Fruit fly (Drosophila melanogaster): ENCODE results near the gene CG18088.

CG18088 gene

dm6 chr2L:8982584-8983302 lies 15.4 kb downstream of the CG18088 start (continued):
- TF ChIP-seq en (GFP tag; optimal IDR thresholded peaks at IDR 0.05) (no peak), Oli (tag; optimal IDR thresholded peaks at IDR 0.05) (peak; percentile 62), CG10462 (GFP tag; optimal IDR thresholded peaks at IDR 0.05) (no peak), CG11247 (GFP tag; IDR thresholded peaks at IDR 0.05) (no peak), hb (GFP tag; IDR thresholded peaks at IDR 0.05; ENCODE audit: partially characterized antibody) (no peak), Jarid2 (GFP tag; optimal IDR thresholded peaks at IDR 0.05) (no peak), CG15269 (tag; optimal IDR thresholded peaks at IDR 0.05) (peak; percentile 85), CG9727 (GFP tag; optimal IDR thresholded peaks at IDR 0.05) (no peak), CG17328 (GFP tag; IDR thresholded peaks at IDR 0.05) (peak; percentile 52), CG4730 (GFP tag; IDR thresholded peaks at IDR 0.05) (no peak), nmo (GFP tag; optimal IDR thresholded peaks at IDR 0.05) (peak; percentile 43), CG10979 (tag; optimal IDR thresholded peaks at IDR 0.05) (peak; percentile 1), Oaz (GFP tag; IDR thresholded peaks at IDR 0.05) (no peak), Hr51 (GFP tag; optimal IDR thresholded peaks at IDR 0.05) (peak in 1 of 2 experiments; percentile 83), CG4424 (GFP tag; optimal IDR thresholded peaks at IDR 0.05) (peak; percentile 36), al (GFP tag; IDR thresholded peaks at IDR 0.05) (no peak), z (GFP tag; IDR thresholded peaks at IDR 0.05) (no peak), CG10654 (GFP tag; optimal IDR thresholded peaks at IDR 0.05) (peak; percentile 4), CG10565 (GFP tag; optimal IDR thresholded peaks at IDR 0.05) (no peak), wor (GFP tag; IDR thresholded peaks at IDR 0.05) (no peak), CG11398 (GFP tag; optimal IDR thresholded peaks at IDR 0.05) (no peak), CG12942 (GFP tag; optimal IDR thresholded peaks at IDR 0.05) (peak; percentile 6), Ssrp (tag; optimal IDR thresholded peaks at IDR 0.05) (no peak), dysf (GFP tag; IDR thresholded peaks at IDR 0.05) (peak; percentile 80), Neu2 (GFP tag; optimal IDR thresholded peaks at IDR 0.05; ENCODE audit: borderline replicate concordance) (no peak), Hr39 (optimal IDR thresholded peaks at IDR 0.05) (no peak), CG34224 (GFP tag; IDR thresholded peaks at IDR 0.05; ENCODE audit: partially characterized antibody) (no peak), Mad (GFP tag; optimal IDR thresholded peaks at IDR 0.05) (no peak), kay (GFP tag; optimal IDR thresholded peaks at IDR 0.05) (peak; percentile 19), NfI (GFP tag; optimal IDR thresholded peaks at IDR 0.05) (peak; percentile 27), H15 (GFP tag; IDR thresholded peaks at IDR 0.05) (no peak; the same call in 2 of the 3 replicates), unc-4 (GFP tag; IDR thresholded peaks at IDR 0.05; ENCODE audit: partially characterized antibody) (no peak), bcd (GFP tag; optimal IDR thresholded peaks at IDR 0.05) (no peak), YL-1 (GFP tag; optimal IDR thresholded peaks at IDR 0.05) (no peak), nau (GFP tag; optimal IDR thresholded peaks at IDR 0.05) (no peak), CG15696 (tag; optimal IDR thresholded peaks at IDR 0.05) (no peak), CG6689 (GFP tag; IDR thresholded peaks at IDR 0.05) (no peak; the same call in 1 of the 2 replicates), BtbVII (GFP tag; optimal IDR thresholded peaks at IDR 0.05) (peak; percentile 40), fd64A (GFP tag; optimal IDR thresholded peaks at IDR 0.05) (no peak), emc (GFP tag; optimal IDR thresholded peaks at IDR 0.05) (no peak), CG4282 (GFP tag; optimal IDR thresholded peaks at IDR 0.05) (no peak), cwo (GFP tag; optimal IDR thresholded peaks at IDR 0.05) (peak; percentile 32), oc (tag; optimal IDR thresholded peaks at IDR 0.05) (no peak), gt (GFP tag; IDR thresholded peaks at IDR 0.05) (no peak), CG12236 (GFP tag; optimal IDR thresholded peaks at IDR 0.05) (no peak), Med (GFP tag) (peak; percentile 89), CG11093 (GFP tag; IDR thresholded peaks at IDR 0.05) (0 out of 3 replicates have a peak, but pooled peaks have one; percentile 31), CrebB (tag; optimal IDR thresholded peaks at IDR 0.05) (no peak), CG4404 (GFP tag; IDR thresholded peaks at IDR 0.05) (no peak), CG13287 (GFP tag; IDR thresholded peaks at IDR 0.05; ENCODE audit: partially characterized antibody) (no peak)

Data from whole organism, embryonic.